Worm (Caenorhabditis elegans): ENCODE results near the gene C07B5.2.

- TF ChIP-seq lin-15B (tag; optimal IDR thresholded peaks at IDR 0.05) (no peak), skn-1 (tag; optimal IDR thresholded peaks at IDR 0.05) (no peak), aly-2 (tag; optimal IDR thresholded peaks at IDR 0.05) (no peak)
Measured at ce11 chrX:9509516-9509915, 7.5 kb downstream of the C07B5.2 start.
